Fruit fly (Drosophila melanogaster): ENCODE data around the gene CG16956.

DNA sequence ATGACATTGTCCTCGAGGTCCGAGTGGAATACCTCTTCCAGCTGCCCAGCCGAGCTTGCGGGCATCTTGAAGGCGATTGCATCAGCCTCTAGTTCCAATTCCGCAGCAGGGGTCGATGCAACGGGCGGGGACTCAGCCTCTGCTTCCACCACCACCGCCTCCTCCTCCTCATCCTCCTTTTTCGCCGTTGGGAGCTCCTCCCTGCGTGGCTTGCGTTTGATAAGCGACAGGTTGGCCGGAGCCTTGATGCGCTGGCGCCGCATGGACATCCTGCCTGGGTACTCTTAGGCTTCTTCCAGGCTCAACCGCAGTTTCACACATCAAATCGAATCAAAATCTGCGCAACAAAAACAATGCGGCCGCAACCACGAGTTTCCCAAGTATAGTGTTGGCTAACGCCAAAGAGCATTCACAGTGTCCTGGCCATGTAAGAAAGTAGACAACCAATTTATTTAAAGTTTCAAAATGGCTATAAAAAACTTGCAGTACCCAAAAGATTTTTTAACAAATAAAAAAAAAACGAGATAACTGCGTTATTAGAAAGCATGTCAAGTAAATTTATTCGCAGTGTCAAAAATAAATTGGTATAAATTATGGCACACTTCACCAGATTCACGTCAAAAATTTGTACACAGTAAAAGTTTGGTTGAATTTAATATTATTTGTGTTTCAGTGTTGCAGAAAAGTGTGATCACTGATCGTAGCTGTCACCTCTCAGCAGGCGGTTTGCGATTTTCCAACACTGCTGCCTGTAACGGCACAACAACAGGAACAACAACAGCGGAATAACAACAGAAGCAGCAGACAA, 40.7 kb downstream of the CG16956 start, which contains the start of the genes Bdp1 and CG6565:
- no peak for TF ChIP-seq insv (optimal IDR thresholded peaks at IDR 0.05)
- TF ChIP-seq Sin3A (optimal IDR thresholded peaks at IDR 0.05), result no peak
- TF ChIP-seq psq (optimal IDR thresholded peaks at IDR 0.05), result no peak
- TF ChIP-seq h (optimal IDR thresholded peaks at IDR 0.05), result no peak
